Worm (Caenorhabditis elegans) whole organism, late embryonic: ENCODE data around the gene C07G3.8.

Experiments
- C08G9.2 ChIP-seq: sonication (generic microtip); optimal IDR thresholded peaks from 2 replicates; lab custom pipeline; 2016; ENCODE audit warnings: mild to moderate bottlenecking, missing genetic modification characterization, moderate library complexity, missing compliant biosample characterization
- C38D4.7 ChIP-seq: fragments of 200-800 bp; sonication (Bioruptor generic); optimal IDR thresholded peaks from 2 replicates; lab custom pipeline; 2018; ENCODE audit warnings: mild to moderate bottlenecking, missing genetic modification characterization, moderate library complexity, missing compliant biosample characterization
- K02D7.2 ChIP-seq: sonication (generic microtip); optimal IDR thresholded peaks from 2 replicates; lab custom pipeline; 2017; ENCODE audit warnings: mild to moderate bottlenecking, missing genetic modification characterization, missing compliant biosample characterization
- K09A11.1 ChIP-seq: sonication (generic microtip); optimal IDR thresholded peaks from 2 replicates; lab custom pipeline; 2017; ENCODE audit warnings: antibody characterized with exemption, mild to moderate bottlenecking, missing genetic modification characterization, missing compliant biosample characterization; ENCODE audit not compliant: insufficient read depth
- ahr-1 ChIP-seq: sonication (generic microtip); optimal IDR thresholded peaks from 2 replicates; lab custom pipeline; 2016; ENCODE audit warnings: missing genetic modification characterization, missing compliant biosample characterization
- ceh-14 ChIP-seq: sonication (generic microtip); optimal IDR thresholded peaks from 2 replicates; lab custom pipeline; 2016; ENCODE audit warnings: missing genotype, missing genetic modification characterization, missing compliant biosample characterization
- ceh-18 ChIP-seq: sonication (generic microtip); optimal IDR thresholded peaks from 2 replicates; lab custom pipeline; 2016; ENCODE audit warnings: missing genetic modification characterization, missing compliant biosample characterization
- ceh-19 ChIP-seq: fragments of 200-800 bp; sonication (Bioruptor generic); optimal IDR thresholded peaks from 2 replicates; lab custom pipeline; 2018; ENCODE audit warnings: mild to moderate bottlenecking, missing genetic modification characterization, missing compliant biosample characterization
- ceh-2 ChIP-seq: sonication (generic microtip); optimal IDR thresholded peaks from 2 replicates; lab custom pipeline; 2016; ENCODE audit warnings: missing genotype, missing genetic modification characterization, missing compliant biosample characterization
- ceh-22 ChIP-seq: sonication (generic microtip); optimal IDR thresholded peaks from 2 replicates; lab custom pipeline; 2017; ENCODE audit warnings: missing biosample characterization, missing genetic modification characterization
- ceh-24 ChIP-seq: sonication (generic microtip); optimal IDR thresholded peaks from 2 replicates; lab custom pipeline; 2016; ENCODE audit warnings: mild to moderate bottlenecking, missing genetic modification characterization, missing compliant biosample characterization
- ceh-31 ChIP-seq: sonication (generic microtip); optimal IDR thresholded peaks from 2 replicates; lab custom pipeline; 2016; ENCODE audit warnings: missing genetic modification characterization, missing compliant biosample characterization
- ceh-45 ChIP-seq: fragments of 200-800 bp; sonication (Bioruptor generic); IDR thresholded peaks from 2 replicates; pipeline ENCODE4 v1.3.6; 2022; ENCODE audit warnings: missing genetic modification reagents, missing genetic modification characterization, missing compliant biosample characterization
- ceh-48 ChIP-seq: sonication (generic microtip); optimal IDR thresholded peaks from 2 replicates; lab custom pipeline; 2016; ENCODE audit warnings: missing genetic modification characterization, inconsistent platforms, missing compliant biosample characterization
- ceh-6 ChIP-seq: fragments of 200-800 bp; sonication (Bioruptor generic); optimal IDR thresholded peaks from 2 replicates; lab custom pipeline; 2018; ENCODE audit warnings: mild to moderate bottlenecking, missing genetic modification characterization, missing compliant biosample characterization
- ceh-9 ChIP-seq: sonication (generic microtip); optimal IDR thresholded peaks from 2 replicates; lab custom pipeline; 2016; ENCODE audit warnings: mild to moderate bottlenecking, missing genetic modification characterization, inconsistent platforms, missing compliant biosample characterization
- dve-1 ChIP-seq: sonication (generic microtip); optimal IDR thresholded peaks from 2 replicates; lab custom pipeline; 2017; ENCODE audit warnings: antibody characterized with exemption, mild to moderate bottlenecking, missing genetic modification characterization, missing compliant biosample characterization
- elt-4 ChIP-seq: sonication (generic microtip); optimal IDR thresholded peaks from 2 replicates; lab custom pipeline; 2016; ENCODE audit warnings: missing genetic modification characterization, missing compliant biosample characterization
- ets-4 ChIP-seq: sonication (generic microtip); optimal IDR thresholded peaks from 2 replicates; lab custom pipeline; 2016; ENCODE audit warnings: missing genetic modification characterization, missing compliant biosample characterization
- eyg-1 ChIP-seq: sonication (generic microtip); optimal IDR thresholded peaks from 2 replicates; lab custom pipeline; 2016; ENCODE audit warnings: missing genotype, missing genetic modification characterization, missing compliant biosample characterization
- fax-1 ChIP-seq: sonication (generic microtip); optimal IDR thresholded peaks from 2 replicates; lab custom pipeline; 2016; ENCODE audit warnings: missing genotype, missing genetic modification characterization, missing compliant biosample characterization
- fkh-6 ChIP-seq: sonication (generic microtip); optimal IDR thresholded peaks from 2 replicates; lab custom pipeline; 2016; ENCODE audit warnings: missing genetic modification characterization, missing compliant biosample characterization
- hlh-13 ChIP-seq: fragments of 200-800 bp; sonication (Bioruptor generic); optimal IDR thresholded peaks from 2 replicates; lab custom pipeline; 2018; ENCODE audit warnings: mild to moderate bottlenecking, missing genetic modification characterization, missing compliant biosample characterization
- hlh-15 ChIP-seq: sonication (generic microtip); optimal IDR thresholded peaks from 2 replicates; lab custom pipeline; 2016; ENCODE audit warnings: missing genetic modification characterization, missing compliant biosample characterization
- hlh-30 ChIP-seq: sonication (generic microtip); optimal IDR thresholded peaks from 2 replicates; lab custom pipeline; 2017; ENCODE audit warnings: antibody characterized with exemption, missing genetic modification characterization, missing compliant biosample characterization; ENCODE audit not compliant: insufficient read depth
- lim-6 ChIP-seq: sonication (generic microtip); optimal IDR thresholded peaks from 2 replicates; lab custom pipeline; 2016; ENCODE audit warnings: missing genetic modification characterization, missing compliant biosample characterization
- lin-11 ChIP-seq: fragments of 200-800 bp; sonication (Bioruptor generic); optimal IDR thresholded peaks from 2 replicates; lab custom pipeline; 2018; ENCODE audit warnings: mild to moderate bottlenecking, missing genetic modification characterization, missing compliant biosample characterization
- nhr-11 ChIP-seq: fragments of 150-350 bp; optimal IDR thresholded peaks from 2 replicates; lab custom pipeline; 2014; ENCODE audit warnings: missing biosample characterization, missing genetic modification characterization
- nhr-232 ChIP-seq: sonication (generic microtip); optimal IDR thresholded peaks from 2 replicates; lab custom pipeline; 2016; ENCODE audit warnings: missing genetic modification characterization, missing compliant biosample characterization
- npax-4 ChIP-seq: sonication (generic microtip); optimal IDR thresholded peaks from 2 replicates; lab custom pipeline; 2016; ENCODE audit warnings: missing genetic modification characterization, missing compliant biosample characterization
- pat-9 ChIP-seq: fragments of 200-800 bp; sonication (Bioruptor generic); optimal IDR thresholded peaks from 2 replicates; lab custom pipeline; 2018; ENCODE audit warnings: mild to moderate bottlenecking, missing genetic modification characterization, moderate library complexity, missing compliant biosample characterization
- pha-2 ChIP-seq: sonication (generic microtip); optimal IDR thresholded peaks from 2 replicates; lab custom pipeline; 2017; ENCODE audit warnings: mild to moderate bottlenecking, missing genetic modification characterization, missing compliant biosample characterization
- pros-1 ChIP-seq: fragments of 150-350 bp; optimal IDR thresholded peaks from 2 replicates; lab custom pipeline; 2014; ENCODE audit warnings: missing biosample characterization, missing genetic modification reagents, missing genetic modification characterization
- ref-2 ChIP-seq: sonication (generic microtip); optimal IDR thresholded peaks from 2 replicates; lab custom pipeline; 2016; ENCODE audit warnings: missing genetic modification characterization, missing compliant biosample characterization
- sox-2 ChIP-seq: fragments of 200-800 bp; sonication (Bioruptor generic); IDR thresholded peaks from 2 replicates; pipeline ENCODE4 v1.3.6; 2022; ENCODE audit warnings: missing genetic modification reagents, missing genetic modification characterization, missing compliant biosample characterization
- ttx-3 ChIP-seq: sonication (generic microtip); optimal IDR thresholded peaks from 2 replicates; lab custom pipeline; 2016; ENCODE audit warnings: missing genetic modification reagents, missing genetic modification characterization, missing compliant biosample characterization
- unc-55 ChIP-seq: sonication (generic microtip); optimal IDR thresholded peaks from 2 replicates; lab custom pipeline; 2017; ENCODE audit warnings: missing biosample characterization, missing genetic modification reagents, missing genetic modification characterization
- zip-5 ChIP-seq: sonication (generic microtip); optimal IDR thresholded peaks from 2 replicates; lab custom pipeline; 2016; ENCODE audit warnings: missing genetic modification characterization, missing compliant biosample characterization
- ztf-16 ChIP-seq: sonication (generic microtip); optimal IDR thresholded peaks from 2 replicates; lab custom pipeline; 2017; ENCODE audit warnings: missing genetic modification characterization, missing compliant biosample characterization

The C07G3.8 gene

DNA sequence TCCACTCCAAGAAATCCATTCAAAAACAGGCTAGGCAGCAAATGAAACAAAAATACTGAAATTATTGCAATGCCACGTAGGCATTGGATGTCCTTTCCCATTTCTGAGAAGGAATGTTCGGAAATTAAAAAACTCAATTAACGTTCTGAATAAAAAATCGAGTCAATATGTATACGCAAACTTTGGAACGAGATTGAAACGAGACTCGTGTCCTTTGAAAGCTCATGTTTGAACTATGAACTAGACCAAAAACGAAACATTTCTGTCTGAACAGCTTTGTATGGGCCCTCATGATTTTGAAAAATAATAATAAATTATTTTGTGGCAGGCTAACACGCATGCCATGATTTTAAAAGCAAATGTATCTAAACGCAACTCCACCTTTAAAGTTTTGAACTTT is 26.9 kb downstream of the C07G3.8 start, which contains the start of gene oac-2:
Gene oac-2, minus strand, starts transcription at position 101 of the 400 bp plus-strand sequence.
- TF ChIP-seq ceh-48 (tag; lab: Kevin White, UChicago), result no peak
- TF ChIP-seq ceh-9 (tag; lab: Kevin White, UChicago), result no peak
- TF ChIP-seq ztf-16 (tag; lab: Kevin White, UChicago), result no peak
- TF ChIP-seq ceh-6, result no peak
- no peak for TF ChIP-seq nhr-232
- no peak for TF ChIP-seq ceh-19
- TF ChIP-seq ceh-31 (tag; lab: Kevin White, UChicago), result no peak
- no peak for TF ChIP-seq ceh-24 (tag; lab: Kevin White, UChicago)
- no peak for TF ChIP-seq ceh-45
- TF ChIP-seq eyg-1 (tag; lab: Kevin White, UChicago), result no peak
- no peak for TF ChIP-seq lim-6 (tag; lab: Kevin White, UChicago)
- TF ChIP-seq C38D4.7 (GFP tag; lab: Kevin White, UChicago), result no peak
- no peak for TF ChIP-seq ceh-14
- no peak for TF ChIP-seq dve-1 (tag; lab: Kevin White, UChicago)
- TF ChIP-seq ets-4 (tag; lab: Kevin White, UChicago), result no peak
- TF ChIP-seq zip-5 (tag; lab: Kevin White, UChicago), result no peak
- no peak for TF ChIP-seq ceh-18
- TF ChIP-seq K02D7.2, result no peak
- no peak for TF ChIP-seq hlh-30 (tag; lab: Kevin White, UChicago)
- no peak for TF ChIP-seq C08G9.2
- TF ChIP-seq, all 69 proteins: peak for 0

DNA sequence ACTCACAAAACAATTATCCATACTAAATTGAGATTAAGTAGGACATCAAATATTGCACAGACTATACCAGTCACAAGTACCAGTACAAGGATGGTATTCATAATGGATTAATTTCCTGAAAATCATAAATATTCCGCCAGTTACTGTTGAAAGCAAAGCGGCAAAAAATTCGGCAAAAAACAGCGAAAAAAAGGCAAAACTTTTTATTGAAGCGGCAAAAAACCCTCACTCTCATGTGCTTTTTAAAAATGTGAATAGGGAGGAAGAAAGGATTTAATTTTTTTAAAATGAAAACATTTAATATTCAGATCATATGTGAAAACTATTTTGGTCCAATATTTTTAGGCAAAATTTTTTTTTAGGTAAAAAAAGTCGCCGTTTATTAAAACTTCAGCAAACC is 31.2 kb downstream of the C07G3.8 start, which contains the start of gene srbc-29:
Gene srbc-29, minus strand, starts transcription at position 101 of the 400 bp plus-strand sequence.
- TF ChIP-seq pros-1 (tag; lab: Kevin White, UChicago), result no peak
- TF ChIP-seq ceh-45, result no peak
- no peak for TF ChIP-seq unc-55 (GFP tag; lab: Kevin White, UChicago)
- TF ChIP-seq ceh-2 (tag; lab: Kevin White, UChicago), result no peak
- no peak for TF ChIP-seq K09A11.1 (tag; lab: Kevin White, UChicago)
- no peak for TF ChIP-seq hlh-15 (tag; lab: Kevin White, UChicago)
- TF ChIP-seq ceh-31 (tag; lab: Kevin White, UChicago), result no peak
- no peak for TF ChIP-seq hlh-13 (GFP tag; lab: Kevin White, UChicago)
- no peak for TF ChIP-seq ttx-3 (tag; lab: Kevin White, UChicago)
- TF ChIP-seq sox-2 (GFP tag; lab: Robert Waterston, UW), result no peak
- no peak for TF ChIP-seq pha-2 (tag; lab: Kevin White, UChicago)

DNA sequence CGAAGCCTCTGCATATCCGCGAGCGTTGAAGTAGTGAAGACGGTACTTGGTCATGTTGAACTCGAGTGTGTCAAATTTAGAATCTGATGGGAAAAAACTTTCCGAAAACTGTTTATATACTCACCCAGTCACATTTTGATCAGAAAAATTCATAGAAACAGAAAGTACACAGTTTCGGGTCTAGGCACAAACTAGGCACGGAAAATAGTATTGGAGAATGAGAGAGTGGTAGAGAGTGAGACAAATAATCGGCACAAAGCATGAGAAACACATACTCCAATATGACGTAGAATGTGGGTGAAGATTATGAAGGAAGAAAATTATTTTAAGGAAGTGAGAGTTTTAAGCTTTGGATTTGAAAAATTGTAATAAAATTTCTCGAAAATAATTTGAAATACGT is 33.5 kb downstream of the C07G3.8 start, which contains the start of gene gst-33:
Gene gst-33, minus strand, starts transcription at position 127 of the 400 bp plus-strand sequence.
- no peak for TF ChIP-seq nhr-232
- TF ChIP-seq fkh-6 (tag; lab: Kevin White, UChicago), result no peak
- TF ChIP-seq ref-2 (tag; lab: Kevin White, UChicago), result no peak
- no peak for TF ChIP-seq ahr-1 (tag; lab: Kevin White, UChicago)
- no peak for TF ChIP-seq unc-55 (GFP tag; lab: Kevin White, UChicago)
- TF ChIP-seq ceh-22 (tag; lab: Kevin White, UChicago), result no peak
- TF ChIP-seq npax-4, result no peak
- TF ChIP-seq lim-6 (tag; lab: Kevin White, UChicago), result no peak
- no peak for TF ChIP-seq ceh-18
- TF ChIP-seq, all 69 proteins: peak for 0

DNA sequence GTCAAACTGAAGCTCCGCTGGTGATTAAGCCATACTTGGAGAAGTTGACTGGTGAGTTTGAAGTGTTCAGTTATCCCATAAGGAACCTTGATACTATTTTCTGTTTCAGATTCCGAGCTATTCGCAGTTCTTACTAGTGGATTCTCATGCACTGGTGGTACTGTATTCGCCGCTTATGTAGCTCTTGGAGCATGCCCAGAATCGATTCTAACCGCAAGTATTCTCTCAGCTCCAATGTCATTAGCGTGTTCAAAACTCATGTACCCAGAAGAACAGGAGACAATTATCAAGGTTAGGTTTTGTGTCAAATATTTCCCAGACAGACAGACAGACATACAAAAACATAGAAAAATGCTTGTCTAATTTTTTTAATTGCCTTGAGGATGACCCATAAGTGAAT is 37.0 kb downstream of the C07G3.8 start:
- no peak for TF ChIP-seq hlh-13 (GFP tag; lab: Kevin White, UChicago)
- TF ChIP-seq lin-11 (tag; lab: Kevin White, UChicago), result no peak
- TF ChIP-seq elt-4 (tag; lab: Kevin White, UChicago), result no peak
- no peak for TF ChIP-seq pat-9 (tag; lab: Kevin White, UChicago)
- no peak for TF ChIP-seq ttx-3 (tag; lab: Kevin White, UChicago)
- TF ChIP-seq fkh-6 (tag; lab: Kevin White, UChicago), result no peak
- no peak for TF ChIP-seq nhr-11 (tag; lab: Kevin White, UChicago)
- no peak for TF ChIP-seq fax-1
- TF ChIP-seq pros-1 (tag; lab: Kevin White, UChicago), result no peak
